Fruit fly (Drosophila melanogaster) whole organism, embryonic: Measurements from ENCODE around the gene CG14000.

Experiments used
- Atf6 ChIP-seq: fragments of 200-800 bp; sonication (Bioruptor generic); IDR thresholded peaks from 2 replicates; pipeline ENCODE4 v1.3.6; 2022; ENCODE audit warnings: missing biosample characterization, missing genetic modification characterization
- C15 ChIP-seq: fragments of 200-800 bp; sonication (Bioruptor generic); IDR thresholded peaks from 3 replicates; pipeline ENCODE4 v1.3.6; 2022; ENCODE audit warnings: missing biosample characterization, missing genetic modification characterization
- CG11085 ChIP-seq: fragments of 200-800 bp; sonication (Bioruptor generic); IDR thresholded peaks from 2 replicates; pipeline ENCODE4 v1.3.6; 2022; ENCODE audit warnings: missing biosample characterization, missing genetic modification characterization
- CG11560 ChIP-seq: fragments of 200-800 bp; sonication (Bioruptor generic); IDR thresholded peaks from 3 replicates; pipeline ENCODE4 v1.3.6; 2022; ENCODE audit warnings: missing biosample characterization, missing genetic modification characterization
- CG11695 ChIP-seq: fragments of 200-800 bp; sonication (Bioruptor generic); IDR thresholded peaks from 3 replicates; pipeline ENCODE4 v1.3.6; 2022; ENCODE audit warnings: missing biosample characterization, missing genetic modification characterization
- CG12219 ChIP-seq: fragments of 200-800 bp; sonication (Bioruptor generic); optimal IDR thresholded peaks from 3 replicates; lab custom pipeline; 2018; ENCODE audit warnings: missing biosample characterization, mild to moderate bottlenecking, missing genetic modification characterization
- CG15514 ChIP-seq: fragments of 200-800 bp; sonication (Bioruptor generic); optimal IDR thresholded peaks from 3 replicates; lab custom pipeline; 2017; ENCODE audit warnings: missing biosample characterization, missing genetic modification characterization, mild to moderate bottlenecking, moderate library complexity, missing genetic modification reagents
- CG17359 ChIP-seq: fragments of 200-800 bp; sonication (Bioruptor generic); optimal IDR thresholded peaks from 3 replicates; lab custom pipeline; 2018; ENCODE audit warnings: missing biosample characterization, mild to moderate bottlenecking, missing genetic modification characterization, moderate library complexity
- CG17829 ChIP-seq: fragments of 200-800 bp; optimal IDR thresholded peaks from 2 replicates; lab custom pipeline; 2019; ENCODE audit warnings: missing biosample characterization, mild to moderate bottlenecking, missing genetic modification characterization, moderate library complexity
- CG18619 ChIP-seq: fragments of 200-800 bp; sonication (Bioruptor generic); optimal IDR thresholded peaks from 3 replicates; lab custom pipeline; 2017; ENCODE audit warnings: missing biosample characterization, mild to moderate bottlenecking, missing genetic modification characterization
- CG32767 ChIP-seq: fragments of 200-800 bp; sonication (Bioruptor generic); IDR thresholded peaks from 2 replicates; pipeline ENCODE4 v1.3.6; 2022; ENCODE audit warnings: missing biosample characterization, missing genetic modification characterization
- CG33213 ChIP-seq: fragments of 200-800 bp; sonication (Bioruptor generic); optimal IDR thresholded peaks from 3 replicates; lab custom pipeline; 2016; ENCODE audit warnings: missing biosample characterization, missing genetic modification characterization
- CG33557 ChIP-seq: fragments of 200-800 bp; sonication (Bioruptor generic); optimal IDR thresholded peaks from 2 replicates; lab custom pipeline; 2019; ENCODE audit warnings: missing biosample characterization, mild to moderate bottlenecking, missing genetic modification characterization, moderate library complexity
- CG3726 ChIP-seq: fragments of 200-800 bp; sonication (Bioruptor generic); IDR thresholded peaks from 3 replicates; pipeline ENCODE4, ENCODE4 v1.3.6; 2022; ENCODE audit warnings: missing biosample characterization, missing genetic modification characterization
- CG6813 ChIP-seq: fragments of 200-800 bp; sonication (Bioruptor generic); optimal IDR thresholded peaks from 2 replicates; lab custom pipeline; 2017; ENCODE audit warnings: missing biosample characterization, missing genetic modification characterization, mild to moderate bottlenecking, moderate library complexity, missing genetic modification reagents
- CG9609 ChIP-seq: fragments of 200-800 bp; sonication (Bioruptor generic); optimal IDR thresholded peaks from 3 replicates; lab custom pipeline; 2016; ENCODE audit warnings: missing biosample characterization, missing genetic modification characterization
- CG9876 ChIP-seq: fragments of 200-800 bp; sonication (Bioruptor generic); optimal IDR thresholded peaks from 2 replicates; lab custom pipeline; 2016; ENCODE audit warnings: missing biosample characterization, missing genetic modification characterization
- CoRest ChIP-seq: fragments of 200-800 bp; sonication (Bioruptor generic); optimal IDR thresholded peaks from 3 replicates; lab custom pipeline; 2018; ENCODE audit warnings: missing biosample characterization, mild to moderate bottlenecking, missing genetic modification characterization, moderate library complexity
- Deaf1 ChIP-seq: fragments of 200-800 bp; optimal IDR thresholded peaks from 3 replicates; lab custom pipeline; 2019; ENCODE audit warnings: missing biosample characterization, mild to moderate bottlenecking, missing genetic modification characterization, moderate library complexity
- Dek ChIP-seq: fragments of 200-800 bp; sonication (Bioruptor generic); optimal IDR thresholded peaks from 3 replicates; lab custom pipeline; 2019; ENCODE audit warnings: missing biosample characterization, mild to moderate bottlenecking, missing genetic modification characterization, moderate library complexity
- HLH3B ChIP-seq: fragments of 200-800 bp; sonication (Bioruptor generic); IDR thresholded peaks from 2 replicates; pipeline ENCODE4 v1.3.6; 2022; ENCODE audit warnings: missing biosample characterization, missing genetic modification characterization
- Hr39 ChIP-seq: fragments of >200 bp; optimal IDR thresholded peaks from 2 replicates; lab custom pipeline; 2017
- Hr51 ChIP-seq, 2 experiments: fragments of 200-800 bp; sonication (Bioruptor generic); optimal IDR thresholded peaks; 2 replicates in 1 of 2; 3 replicates in 1 of 2; lab custom pipeline; 2016 to 2018; ENCODE audit warnings: missing biosample characterization in 2 of 2, missing genetic modification characterization in 2 of 2, mild to moderate bottlenecking in 1 of 2, moderate library complexity in 1 of 2
- Hr78 ChIP-seq, 2 experiments: fragments of 200-800 bp in 1 of 2; fragments of >200 bp in 1 of 2; sonication (Bioruptor generic) in 1 of 2; optimal IDR thresholded peaks; 2 replicates each; lab custom pipeline; 2017 to 2019; ENCODE audit warnings: missing biosample characterization in 2 of 2, missing genetic modification characterization in 2 of 2, mild to moderate bottlenecking in 1 of 2, moderate library complexity in 1 of 2
- Mad ChIP-seq: fragments of 200-800 bp; sonication (Bioruptor generic); optimal IDR thresholded peaks from 2 replicates; lab custom pipeline; 2016; ENCODE audit warnings: missing biosample characterization, missing genetic modification characterization
- NC2α ChIP-seq: fragments of 200-800 bp; sonication (Bioruptor generic); optimal IDR thresholded peaks from 2 replicates; lab custom pipeline; 2016; ENCODE audit warnings: missing biosample characterization, missing genetic modification characterization
- Nf-YC ChIP-seq: fragments of 200-800 bp; optimal IDR thresholded peaks from 3 replicates; lab custom pipeline; 2019; ENCODE audit warnings: missing biosample characterization, mild to moderate bottlenecking, missing genetic modification characterization, moderate library complexity
- Ptx1 ChIP-seq: fragments of 200-800 bp; sonication (Bioruptor generic); IDR thresholded peaks from 2 replicates; pipeline ENCODE4 v1.3.6; 2022; ENCODE audit warnings: missing biosample characterization, missing genetic modification characterization
- Scr ChIP-seq: fragments of 200-800 bp; sonication (Bioruptor generic); IDR thresholded peaks from 2 replicates; pipeline ENCODE4 v1.3.6; 2022; ENCODE audit warnings: missing biosample characterization, missing genetic modification characterization; ENCODE audit not compliant: partially characterized antibody
- Spps ChIP-seq: fragments of 200-800 bp; sonication (Bioruptor generic); optimal IDR thresholded peaks from 2 replicates; lab custom pipeline; 2018; ENCODE audit warnings: missing biosample characterization, mild to moderate bottlenecking, missing genetic modification characterization
- Ssrp ChIP-seq: fragments of 200-800 bp; sonication (Bioruptor generic); optimal IDR thresholded peaks from 2 replicates; lab custom pipeline; 2018; ENCODE audit warnings: missing biosample characterization, mild to moderate bottlenecking, missing genetic modification characterization, moderate library complexity
- amos ChIP-seq: fragments of 200-800 bp; sonication (Bioruptor generic); IDR thresholded peaks from 2 replicates; pipeline ENCODE4 v1.3.6; 2022; ENCODE audit warnings: missing biosample characterization, missing genetic modification characterization; ENCODE audit not compliant: partially characterized antibody
- bbx ChIP-seq: fragments of 200-800 bp; sonication (Bioruptor generic); IDR thresholded peaks from 2 replicates; pipeline ENCODE4 v1.3.6; 2022; ENCODE audit warnings: missing biosample characterization, missing genetic modification characterization; ENCODE audit not compliant: partially characterized antibody
- cad ChIP-seq: fragments of >200 bp; optimal IDR thresholded peaks from 2 replicates; lab custom pipeline; 2017; ENCODE audit warnings: missing biosample characterization, missing genetic modification characterization
- crc ChIP-seq: fragments of 200-800 bp; sonication (Bioruptor generic); optimal IDR thresholded peaks from 2 replicates; lab custom pipeline; 2016; ENCODE audit warnings: missing biosample characterization, missing genetic modification characterization
- fd96Cb ChIP-seq: fragments of 200-800 bp; sonication (Bioruptor generic); optimal IDR thresholded peaks from 2 replicates; lab custom pipeline; 2018; ENCODE audit warnings: missing biosample characterization, mild to moderate bottlenecking, missing genetic modification characterization, moderate library complexity
- jing ChIP-seq: fragments of 200-800 bp; sonication (Bioruptor generic); optimal IDR thresholded peaks from 2 replicates; lab custom pipeline; 2018; ENCODE audit warnings: missing biosample characterization, mild to moderate bottlenecking, missing genetic modification characterization
- ken ChIP-seq: fragments of 200-800 bp; sonication (Bioruptor generic); IDR thresholded peaks from 3 replicates; pipeline ENCODE4 v1.3.6; 2022; ENCODE audit warnings: missing biosample characterization, missing genetic modification characterization
- knrl ChIP-seq: fragments of 200-800 bp; sonication (Bioruptor generic); IDR thresholded peaks from 3 replicates; pipeline ENCODE4 v1.3.6; 2022; ENCODE audit warnings: missing biosample characterization, missing genetic modification characterization; ENCODE audit not compliant: partially characterized antibody
- lilli ChIP-seq: fragments of 200-800 bp; sonication (Bioruptor generic); optimal IDR thresholded peaks from 3 replicates; lab custom pipeline; 2016; ENCODE audit warnings: missing biosample characterization, missing genetic modification characterization
- lov ChIP-seq, 2 experiments: fragments of 200-800 bp in 1 of 2; fragments of >200 bp in 1 of 2; sonication (Bioruptor generic) in 1 of 2; IDR thresholded peaks in 1 of 2; optimal IDR thresholded peaks in 1 of 2; 2 replicates in 1 of 2; 3 replicates in 1 of 2; pipeline versions ENCODE4 v1.3.6 to Lab custom; 2017 to 2022; ENCODE audit warnings: missing biosample characterization in 1 of 2, missing genetic modification characterization in 1 of 2
- nom ChIP-seq: fragments of 200-800 bp; sonication (Bioruptor generic); optimal IDR thresholded peaks from 2 replicates; lab custom pipeline; 2017; ENCODE audit warnings: missing biosample characterization, missing genetic modification characterization, mild to moderate bottlenecking, moderate library complexity, missing genetic modification reagents
- phol ChIP-seq: fragments of 200-800 bp; sonication (Bioruptor generic); optimal IDR thresholded peaks from 3 replicates; lab custom pipeline; 2018; ENCODE audit warnings: missing biosample characterization, mild to moderate bottlenecking, missing genetic modification characterization, moderate library complexity
- shn ChIP-seq: fragments of 200-800 bp; sonication (Bioruptor generic); optimal IDR thresholded peaks from 3 replicates; lab custom pipeline; 2016; ENCODE audit warnings: missing biosample characterization, missing genetic modification characterization
- slou ChIP-seq: fragments of 200-800 bp; sonication (Bioruptor generic); optimal IDR thresholded peaks from 3 replicates; lab custom pipeline; 2016; ENCODE audit warnings: missing biosample characterization, missing genetic modification characterization
- ttk ChIP-seq: fragments of 200-800 bp; sonication (Bioruptor generic); IDR thresholded peaks from 2 replicates; pipeline ENCODE4 v2.1.2; 2022; ENCODE audit warnings: missing biosample characterization, missing genetic modification characterization
- usp ChIP-seq: fragments of >200 bp; optimal IDR thresholded peaks from 2 replicates; lab custom pipeline; 2017; ENCODE audit warnings: missing biosample characterization, missing genetic modification characterization
- wek ChIP-seq: fragments of 200-800 bp; sonication (Bioruptor generic); optimal IDR thresholded peaks from 3 replicates; lab custom pipeline; 2018; ENCODE audit warnings: missing biosample characterization, mild to moderate bottlenecking, missing genetic modification characterization, moderate library complexity

CG14000 gene

dm6 chr2L:5879363-5879934 lies 30.6 kb downstream of the CG14000 start, which contains the start of gene rau (continued):
- TF ChIP-seq wek (GFP tag; lab: Kevin White, UChicago) (no peak), cad (GFP tag; lab: Kevin White, UChicago) (no peak), CG6813 (GFP tag; lab: Kevin White, UChicago) (peak; percentile 42), Nf-YC (tag; lab: Kevin White, UChicago) (peak; percentile 78), NC2α (GFP tag; lab: Kevin White, UChicago) (no peak), knrl (GFP tag; lab: Robert Waterston, UW) (peak; percentile 31; the same call in 1 of the 3 replicates), jing (GFP tag; lab: Kevin White, UChicago) (peak; percentile 26), shn (peak; percentile 4), CG18619 (GFP tag; lab: Kevin White, UChicago) (peak; percentile 59), CG3726 (GFP tag; lab: Robert Waterston, UW) (0 out of 3 replicates have a peak, but pooled peaks have one; percentile 36), fd96Cb (tag; lab: Kevin White, UChicago) (peak; percentile 74), CG33213 (no peak), CG33557 (peak; percentile 70), phol (tag; lab: Kevin White, UChicago) (peak; percentile 77), slou (no peak), ken (GFP tag; lab: Robert Waterston, UW) (peak; percentile 67; the same call in 2 of the 3 replicates), lilli (GFP tag; lab: Kevin White, UChicago) (peak; percentile 74), Mad (peak; percentile 54), CG11085 (GFP tag; lab: Robert Waterston, UW) (no peak), CG11560 (tag; lab: Robert Waterston, UW) (no peak), Deaf1 (tag; lab: Kevin White, UChicago) (peak; percentile 55), nom (GFP tag; lab: Kevin White, UChicago) (peak; percentile 65), amos (GFP tag; lab: Robert Waterston, UW) (peak; percentile 27; the same call in 1 of the 2 replicates), Hr39 (no peak), usp (GFP tag; lab: Kevin White, UChicago) (no peak), lov (optimal IDR thresholded peaks at IDR 0.05; lab: Kevin White, UChicago) (no peak), lov (GFP tag; IDR thresholded peaks at IDR 0.05; lab: Robert Waterston, UW) (0 out of 3 replicates have a peak, but pooled peaks have one; percentile 57), Hr51 (GFP tag; optimal IDR thresholded peaks at IDR 0.05; lab: Kevin White, UChicago) (peak in 1 of 2 experiments; percentile 70), CG17829 (tag; lab: Kevin White, UChicago) (peak; percentile 83), CG12219 (GFP tag; lab: Kevin White, UChicago) (peak; percentile 60), CG17359 (tag; lab: Kevin White, UChicago) (peak; percentile 74), Hr78 (GFP tag; optimal IDR thresholded peaks at IDR 0.05; lab: Kevin White, UChicago) (peak in 1 of 2 experiments; percentile 68), C15 (peak; percentile 51; the same call in 1 of the 3 replicates), Scr (GFP tag; lab: Robert Waterston, UW) (no peak), CG9609 (GFP tag; lab: Kevin White, UChicago) (no peak), Spps (tag; lab: Kevin White, UChicago) (peak; percentile 66), CoRest (tag; lab: Kevin White, UChicago) (peak; percentile 73), CG15514 (GFP tag; lab: Kevin White, UChicago) (peak; percentile 98), ttk (GFP tag; lab: Robert Waterston, UW) (no peak), CG32767 (GFP tag; lab: Robert Waterston, UW) (peak; percentile 55), Ptx1 (peak; percentile 81), CG9876 (GFP tag; lab: Kevin White, UChicago) (no peak), Dek (peak; percentile 50), CG11695 (peak; percentile 66; the same call in 2 of the 3 replicates), Atf6 (peak; percentile 81), Ssrp (peak; percentile 39), HLH3B (GFP tag; lab: Robert Waterston, UW) (peak; percentile 29; the same call in 1 of the 2 replicates), bbx (GFP tag; lab: Robert Waterston, UW) (peak; percentile 53), crc (GFP tag; lab: Kevin White, UChicago) (no peak)
